Fruit fly (Drosophila melanogaster): ENCODE data around the gene CG18823.
A peak's percentile ranks its signal among the peaks of the same experiment; 100 is the strongest.

Gene CG18823

dm6 chrX:1033066-1033465, 42.7 kb downstream of the CG18823 start (continued):
- TF ChIP-seq GATAe (GFP tag; conservative IDR thresholded peaks at IDR 0.05) (no peak), CG11695 (GFP tag; IDR thresholded peaks at IDR 0.05) (no peak), Mrtf (GFP tag; IDR thresholded peaks at IDR 0.05) (no peak), ash1 (GFP tag; optimal IDR thresholded peaks at IDR 0.05) (no peak), pan (optimal IDR thresholded peaks at IDR 0.05) (no peak), pan (GFP tag; optimal IDR thresholded peaks at IDR 0.05 in 1 of 2, IDR thresholded peaks at IDR 0.05 in 1 of 2) (peak in 1 of 2 experiments; percentile 26), NfI (GFP tag; optimal IDR thresholded peaks at IDR 0.05) (no peak), Camta (GFP tag; optimal IDR thresholded peaks at IDR 0.05) (no peak), CG2129 (GFP tag; IDR thresholded peaks at IDR 0.05; ENCODE audit: partially characterized antibody) (peak; percentile 97), CG1024 (GFP tag; IDR thresholded peaks at IDR 0.05) (no peak), Ets97D (GFP tag; optimal IDR thresholded peaks at IDR 0.05) (peak; percentile 45), emc (GFP tag; optimal IDR thresholded peaks at IDR 0.05) (no peak), sr (GFP tag; IDR thresholded peaks at IDR 0.05) (no peak), HLHmδ (GFP tag; optimal IDR thresholded peaks at IDR 0.05) (no peak), seq (GFP tag; IDR thresholded peaks at IDR 0.05) (no peak), yki (optimal IDR thresholded peaks at IDR 0.05) (no peak), Deaf1 (tag; optimal IDR thresholded peaks at IDR 0.05) (no peak), CG11247 (GFP tag; IDR thresholded peaks at IDR 0.05) (no peak), sens (GFP tag) (peak; percentile 44), twi (tag; optimal IDR thresholded peaks at IDR 0.05) (no peak), CG4707 (GFP tag; optimal IDR thresholded peaks at IDR 0.05) (no peak), caup (GFP tag; optimal IDR thresholded peaks at IDR 0.05; ENCODE audit: severe bottlenecking) (no peak), pnt (GFP tag; optimal IDR thresholded peaks at IDR 0.05) (no peak), CG10431 (GFP tag; optimal IDR thresholded peaks at IDR 0.05) (no peak), gsb (GFP tag; IDR thresholded peaks at IDR 0.05) (no peak), CG31365 (tag; optimal IDR thresholded peaks at IDR 0.05) (no peak), phol (tag; optimal IDR thresholded peaks at IDR 0.05) (peak; percentile 24), sd (tag; optimal IDR thresholded peaks at IDR 0.05) (no peak), CG17568 (GFP tag; optimal IDR thresholded peaks at IDR 0.05) (no peak), CG2889 (GFP tag; IDR thresholded peaks at IDR 0.05) (no peak), Hr51 (GFP tag; optimal IDR thresholded peaks at IDR 0.05) (no peak), CG2120 (GFP tag; optimal IDR thresholded peaks at IDR 0.05) (peak; percentile 21), btn (GFP tag; optimal IDR thresholded peaks at IDR 0.05) (no peak), CG12155 (GFP tag; optimal IDR thresholded peaks at IDR 0.05) (peak; percentile 28), CG12219 (GFP tag; optimal IDR thresholded peaks at IDR 0.05) (no peak), CG15073 (GFP tag; optimal IDR thresholded peaks at IDR 0.05) (no peak), CG10543 (GFP tag; optimal IDR thresholded peaks at IDR 0.05) (no peak), Atf6 (GFP tag; IDR thresholded peaks at IDR 0.05) (no peak), CG9215 (GFP tag; IDR thresholded peaks at IDR 0.05) (no peak), ase (GFP tag; IDR thresholded peaks at IDR 0.05) (no peak), B-H1 (GFP tag; IDR thresholded peaks at IDR 0.05) (no peak), CG6813 (GFP tag; optimal IDR thresholded peaks at IDR 0.05) (no peak), CG18262 (tag; optimal IDR thresholded peaks at IDR 0.05) (no peak), Aef1 (GFP tag; IDR thresholded peaks at IDR 0.05) (no peak), CG3995 (GFP tag; optimal IDR thresholded peaks at IDR 0.05) (peak; percentile 48), CG8359 (GFP tag; optimal IDR thresholded peaks at IDR 0.05; ENCODE audit: borderline replicate concordance) (no peak), CG17186 (GFP tag; optimal IDR thresholded peaks at IDR 0.05) (peak; percentile 44), sc (optimal IDR thresholded peaks at IDR 0.05) (no peak), sc (GFP tag; optimal IDR thresholded peaks at IDR 0.05) (no peak), CG30020 (tag; optimal IDR thresholded peaks at IDR 0.05) (peak; percentile 5), gt (GFP tag; IDR thresholded peaks at IDR 0.05) (no peak), eve (GFP tag; optimal IDR thresholded peaks at IDR 0.05) (no peak), CG17912 (GFP tag; optimal IDR thresholded peaks at IDR 0.05) (no peak)
